Fruit fly (Drosophila melanogaster) whole organism, embryonic: ENCODE data around the gene CG10809.
A peak's percentile ranks its signal among the peaks of the same experiment; 100 is the strongest.

ENCODE experiments used
- Ada2b ChIP-seq: fragments of 200-800 bp; sonication (Bioruptor generic); IDR thresholded peaks from 2 replicates; pipeline ENCODE4 v1.3.6; 2022; ENCODE audit warnings: missing biosample characterization, missing genetic modification characterization
- Asciz ChIP-seq: fragments of 200-800 bp; sonication (Bioruptor generic); optimal IDR thresholded peaks from 2 replicates; lab custom pipeline; 2017; ENCODE audit warnings: missing biosample characterization, mild to moderate bottlenecking, missing genetic modification characterization, missing genetic modification reagents
- Awh ChIP-seq: fragments of 200-800 bp; sonication (Bioruptor generic); IDR thresholded peaks from 2 replicates; pipeline ENCODE4, ENCODE4 v1.3.6; 2022; ENCODE audit warnings: missing biosample characterization, missing genetic modification characterization
- CG10267 ChIP-seq: fragments of 200-800 bp; sonication (Bioruptor generic); optimal IDR thresholded peaks from 2 replicates; lab custom pipeline; 2018; ENCODE audit warnings: missing biosample characterization, mild to moderate bottlenecking, missing genetic modification characterization, moderate library complexity
- CG11398 ChIP-seq: fragments of 200-800 bp; sonication (Bioruptor generic); optimal IDR thresholded peaks from 2 replicates; lab custom pipeline; 2016; ENCODE audit warnings: missing biosample characterization, missing genetic modification characterization
- CG11504 ChIP-seq: fragments of 200-800 bp; sonication (Bioruptor generic); optimal IDR thresholded peaks from 3 replicates; lab custom pipeline; 2019; ENCODE audit warnings: missing biosample characterization, mild to moderate bottlenecking, missing genetic modification characterization, moderate library complexity
- CG12104 ChIP-seq: fragments of 200-800 bp; sonication (Bioruptor generic); optimal IDR thresholded peaks from 3 replicates; lab custom pipeline; 2016; ENCODE audit warnings: missing biosample characterization, missing genetic modification characterization
- CG13296 ChIP-seq: fragments of 200-800 bp; sonication (Bioruptor generic); optimal IDR thresholded peaks from 3 replicates; lab custom pipeline; 2018; ENCODE audit warnings: missing biosample characterization, mild to moderate bottlenecking, missing genetic modification characterization
- CG13775 ChIP-seq: fragments of 200-800 bp; sonication (Bioruptor generic); optimal IDR thresholded peaks from 3 replicates; lab custom pipeline; 2017; ENCODE audit warnings: missing biosample characterization, mild to moderate bottlenecking, missing genetic modification characterization
- CG14014 ChIP-seq: fragments of 200-800 bp; sonication (Bioruptor generic); IDR thresholded peaks from 2 replicates; pipeline ENCODE4 v1.3.6; 2022; ENCODE audit warnings: missing biosample characterization, missing genetic modification characterization
- CG15269 ChIP-seq: fragments of 200-800 bp; sonication (Bioruptor generic); optimal IDR thresholded peaks from 2 replicates; lab custom pipeline; 2018; ENCODE audit warnings: missing biosample characterization, mild to moderate bottlenecking, missing genetic modification characterization, moderate library complexity
- CG15514 ChIP-seq: fragments of 200-800 bp; sonication (Bioruptor generic); optimal IDR thresholded peaks from 3 replicates; lab custom pipeline; 2017; ENCODE audit warnings: missing biosample characterization, missing genetic modification characterization, mild to moderate bottlenecking, moderate library complexity, missing genetic modification reagents
- CG17361 ChIP-seq: fragments of 200-800 bp; sonication (Bioruptor generic); IDR thresholded peaks from 3 replicates; pipeline ENCODE4 v1.3.6; 2022; ENCODE audit warnings: missing biosample characterization, missing genetic modification characterization
- CG17568 ChIP-seq: fragments of 200-800 bp; sonication (Bioruptor generic); optimal IDR thresholded peaks from 2 replicates; lab custom pipeline; 2018; ENCODE audit warnings: missing biosample characterization, mild to moderate bottlenecking, missing genetic modification characterization, moderate library complexity
- CG3065 ChIP-seq: fragments of 200-800 bp; sonication (Bioruptor generic); optimal IDR thresholded peaks from 2 replicates; lab custom pipeline; 2016; ENCODE audit warnings: missing biosample characterization, missing genetic modification characterization
- CG32532 ChIP-seq: fragments of 200-800 bp; sonication (Bioruptor generic); IDR thresholded peaks from 2 replicates; pipeline ENCODE4 v1.3.6; 2022; ENCODE audit warnings: missing biosample characterization, missing genetic modification characterization
- CG4854 ChIP-seq: fragments of 200-800 bp; sonication (Bioruptor generic); optimal IDR thresholded peaks from 2 replicates; lab custom pipeline; 2016; ENCODE audit warnings: missing biosample characterization, missing genetic modification characterization, inconsistent platforms
- CG5180 ChIP-seq: fragments of 200-800 bp; sonication (Bioruptor generic); optimal IDR thresholded peaks from 3 replicates; lab custom pipeline; 2017; ENCODE audit warnings: missing biosample characterization, missing genetic modification characterization, mild to moderate bottlenecking, moderate library complexity, missing genetic modification reagents
- CG5953 ChIP-seq: fragments of 200-800 bp; sonication (Bioruptor generic); IDR thresholded peaks from 2 replicates; pipeline ENCODE4 v1.3.6; 2022; ENCODE audit warnings: missing biosample characterization, missing genetic modification characterization
- CG6254 ChIP-seq: fragments of 200-800 bp; sonication (Bioruptor generic); optimal IDR thresholded peaks from 3 replicates; lab custom pipeline; 2017; ENCODE audit warnings: mild to moderate bottlenecking, missing biosample characterization, missing genetic modification reagents, missing genetic modification characterization
- CG6765 ChIP-seq: fragments of 200-800 bp; sonication (Bioruptor generic); optimal IDR thresholded peaks from 3 replicates; lab custom pipeline; 2017; ENCODE audit warnings: missing biosample characterization, mild to moderate bottlenecking, missing genetic modification characterization
- Doc2 ChIP-seq: fragments of 200-800 bp; sonication (Bioruptor generic); IDR thresholded peaks from 2 replicates; pipeline ENCODE4 v1.3.6; 2022; ENCODE audit warnings: missing biosample characterization, missing genetic modification characterization
- E2f1 ChIP-seq: fragments of 200-800 bp; sonication (Bioruptor generic); IDR thresholded peaks from 2 replicates; pipeline ENCODE4 v1.3.6; 2022; ENCODE audit warnings: missing biosample characterization, missing genetic modification characterization
- Hey ChIP-seq: fragments of 200-800 bp; sonication (Bioruptor generic); optimal IDR thresholded peaks from 3 replicates; lab custom pipeline; 2018; ENCODE audit warnings: missing biosample characterization, mild to moderate bottlenecking, missing genetic modification characterization
- Hmr ChIP-seq: fragments of 200-800 bp; sonication (Bioruptor generic); optimal IDR thresholded peaks from 3 replicates; lab custom pipeline; 2017; ENCODE audit warnings: mild to moderate bottlenecking, missing biosample characterization, missing genetic modification reagents, missing genetic modification characterization
- Hsf ChIP-seq: fragments of 200-800 bp; sonication (Bioruptor generic); optimal IDR thresholded peaks from 3 replicates; lab custom pipeline; 2016; ENCODE audit warnings: missing biosample characterization, missing genetic modification characterization
- Kr ChIP-seq: fragments of 200-800 bp; sonication (Bioruptor generic); optimal IDR thresholded peaks from 2 replicates; lab custom pipeline; 2017; ENCODE audit warnings: missing biosample characterization, mild to moderate bottlenecking, missing genetic modification characterization
- Neu2 ChIP-seq: fragments of 200-800 bp; sonication (Bioruptor generic); optimal IDR thresholded peaks from 3 replicates; lab custom pipeline; 2016; ENCODE audit warnings: missing biosample characterization, missing genetic modification characterization, borderline replicate concordance
- Opbp ChIP-seq: fragments of 200-800 bp; sonication (Bioruptor generic); IDR thresholded peaks from 3 replicates; pipeline ENCODE4 v1.3.6; 2022; ENCODE audit warnings: missing biosample characterization, missing genetic modification characterization; ENCODE audit not compliant: partially characterized antibody
- PHDP ChIP-seq: fragments of 200-800 bp; sonication (Bioruptor generic); optimal IDR thresholded peaks from 3 replicates; lab custom pipeline; 2018; ENCODE audit warnings: missing biosample characterization, mild to moderate bottlenecking, missing genetic modification characterization, moderate library complexity
- Rx ChIP-seq: fragments of 200-800 bp; sonication (Bioruptor generic); IDR thresholded peaks from 2 replicates; pipeline ENCODE4 v1.3.6; 2022; ENCODE audit warnings: missing biosample characterization, missing genetic modification characterization
- Taf1 ChIP-seq: fragments of 200-800 bp; sonication (Bioruptor generic); IDR thresholded peaks from 2 replicates; pipeline ENCODE4 v1.3.6; 2022; ENCODE audit warnings: missing biosample characterization, missing genetic modification characterization
- Tbp ChIP-seq: fragments of >200 bp; optimal IDR thresholded peaks from 2 replicates; lab custom pipeline; 2018; ENCODE audit warnings: missing biosample characterization, missing genetic modification characterization
- cas ChIP-seq: fragments of 200-800 bp; sonication (Bioruptor generic); IDR thresholded peaks from 2 replicates; pipeline ENCODE4 v1.3.6; 2022; ENCODE audit warnings: missing biosample characterization, missing genetic modification characterization
- chm ChIP-seq: fragments of 200-800 bp; sonication (Bioruptor generic); IDR thresholded peaks from 2 replicates; pipeline ENCODE4 v1.3.6; 2022; ENCODE audit warnings: missing biosample characterization, missing genetic modification characterization
- crp ChIP-seq, 2 experiments: fragments of 200-800 bp; sonication (Bioruptor generic); optimal IDR thresholded peaks; 2 replicates in 1 of 2; 3 replicates in 1 of 2; lab custom pipeline; 2017; ENCODE audit warnings: missing biosample characterization in 2 of 2, missing genetic modification characterization in 2 of 2, mild to moderate bottlenecking in 1 of 2, moderate library complexity in 1 of 2
- dm ChIP-seq: fragments of 200-800 bp; sonication (Bioruptor generic); optimal IDR thresholded peaks from 3 replicates; lab custom pipeline; 2016; ENCODE audit warnings: missing biosample characterization, missing genetic modification characterization
- fd64A ChIP-seq: fragments of 200-800 bp; sonication (Bioruptor generic); optimal IDR thresholded peaks from 3 replicates; lab custom pipeline; 2018; ENCODE audit warnings: missing biosample characterization, mild to moderate bottlenecking, missing genetic modification characterization
- grau ChIP-seq: fragments of 200-800 bp; optimal IDR thresholded peaks from 3 replicates; lab custom pipeline; 2019; ENCODE audit warnings: missing biosample characterization, mild to moderate bottlenecking, missing genetic modification characterization, moderate library complexity
- hbn ChIP-seq: fragments of 200-800 bp; sonication (Bioruptor generic); IDR thresholded peaks from 2 replicates; pipeline ENCODE4 v1.3.6; 2022; ENCODE audit warnings: missing biosample characterization, missing genetic modification characterization; ENCODE audit not compliant: partially characterized antibody
- lov ChIP-seq, 2 experiments: fragments of 200-800 bp in 1 of 2; fragments of >200 bp in 1 of 2; sonication (Bioruptor generic) in 1 of 2; IDR thresholded peaks in 1 of 2; optimal IDR thresholded peaks in 1 of 2; 2 replicates in 1 of 2; 3 replicates in 1 of 2; pipeline versions ENCODE4 v1.3.6 to Lab custom; 2017 to 2022; ENCODE audit warnings: missing biosample characterization in 1 of 2, missing genetic modification characterization in 1 of 2
- pnt ChIP-seq: fragments of 200-800 bp; sonication (Bioruptor generic); optimal IDR thresholded peaks from 3 replicates; lab custom pipeline; 2016; ENCODE audit warnings: missing biosample characterization, missing genetic modification characterization
- sens-2 ChIP-seq: fragments of 200-800 bp; sonication (Bioruptor generic); IDR thresholded peaks from 2 replicates; pipeline ENCODE4 v1.3.6; 2022; ENCODE audit warnings: missing biosample characterization, missing genetic modification characterization
- sim ChIP-seq: fragments of 200-800 bp; sonication (Bioruptor generic); IDR thresholded peaks from 2 replicates; pipeline ENCODE4 v1.3.6; 2022; ENCODE audit warnings: missing biosample characterization, missing genetic modification characterization
- tgo ChIP-seq: fragments of 200-800 bp; sonication (Bioruptor generic); IDR thresholded peaks from 3 replicates; pipeline ENCODE4 v1.3.6; 2022; ENCODE audit warnings: missing biosample characterization, missing genetic modification characterization
- vnd ChIP-seq: fragments of 200-800 bp; sonication (Bioruptor generic); IDR thresholded peaks from 3 replicates; pipeline ENCODE4 v1.3.6; 2022; ENCODE audit warnings: missing biosample characterization, missing genetic modification characterization; ENCODE audit not compliant: partially characterized antibody
- z ChIP-seq: fragments of 200-800 bp; sonication (Bioruptor generic); IDR thresholded peaks from 3 replicates; pipeline ENCODE4 v1.3.6; 2022; ENCODE audit warnings: missing biosample characterization, missing genetic modification characterization
- zfh2 ChIP-seq: fragments of 200-800 bp; sonication (Bioruptor generic); optimal IDR thresholded peaks from 2 replicates; lab custom pipeline; 2016; ENCODE audit warnings: missing biosample characterization, missing genetic modification characterization

Gene CG10809

DNA sequence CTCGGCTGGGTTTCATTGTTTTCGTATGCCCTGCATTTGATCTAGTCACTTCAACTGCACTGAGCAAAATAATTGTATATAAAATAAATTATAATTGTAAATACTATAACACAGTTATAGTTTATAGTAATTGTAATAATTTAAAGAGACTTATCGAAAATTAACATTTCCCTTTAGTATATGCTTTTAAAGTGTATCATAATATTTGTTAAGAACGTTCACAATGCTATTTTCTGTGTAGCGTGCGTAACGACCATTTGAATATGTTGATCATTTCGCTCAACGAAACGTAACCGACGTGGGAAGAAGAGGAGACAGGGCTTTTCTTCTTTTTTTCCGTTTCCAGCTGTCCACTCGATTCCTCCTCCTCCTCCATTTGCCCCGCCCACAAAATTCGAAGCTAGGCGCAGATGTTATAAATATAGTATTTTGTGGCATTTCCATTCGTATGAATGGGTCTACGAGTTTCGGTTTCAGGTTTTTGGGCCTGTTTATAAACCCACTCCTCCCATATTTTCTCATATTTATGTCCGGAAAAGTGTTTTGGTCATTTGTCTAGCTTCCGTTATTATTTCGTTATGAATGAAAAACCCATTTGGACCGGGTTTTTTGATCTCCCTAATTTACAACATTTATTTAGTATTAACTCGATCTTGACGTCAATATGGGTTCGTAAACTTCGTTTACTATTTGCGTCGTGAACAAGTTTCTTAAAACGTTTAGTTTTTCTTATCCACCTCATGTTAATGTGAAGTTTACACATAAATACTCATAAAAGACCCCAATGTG is 3.1 kb downstream of the CG10809 start (continued):
- TF ChIP-seq lov (optimal IDR thresholded peaks at IDR 0.05; lab: Kevin White, UChicago) = no peak
- peak; percentile 77; the same call in 1 of the 3 replicates for TF ChIP-seq lov (GFP tag; IDR thresholded peaks at IDR 0.05; lab: Robert Waterston, UW)
- TF ChIP-seq CG32532 (GFP tag; lab: Robert Waterston, UW) = peak; percentile 72
- no peak for TF ChIP-seq pnt
- TF ChIP-seq tgo = peak; percentile 83
- no peak for TF ChIP-seq Opbp (GFP tag; lab: Robert Waterston, UW)
- no peak for TF ChIP-seq hbn (GFP tag; lab: Robert Waterston, UW)
- TF ChIP-seq CG13296 (GFP tag; lab: Kevin White, UChicago) = peak; percentile 45
- TF ChIP-seq PHDP = peak; percentile 87
- no peak for TF ChIP-seq Hsf (GFP tag; lab: Kevin White, UChicago)
- no peak for TF ChIP-seq crp (GFP tag; optimal IDR thresholded peaks at IDR 0.05; lab: Kevin White, UChicago)
- TF ChIP-seq Ada2b = peak; percentile 69
- TF ChIP-seq CG5180 (GFP tag; lab: Kevin White, UChicago) = no peak
- peak; percentile 91 for TF ChIP-seq E2f1 (GFP tag; lab: Robert Waterston, UW)
- TF ChIP-seq sens-2 (GFP tag; lab: Robert Waterston, UW) = peak; percentile 69; the same call in 1 of the 2 replicates
- peak; percentile 80 for TF ChIP-seq CG15269 (tag; lab: Kevin White, UChicago)
- peak; percentile 30 for TF ChIP-seq fd64A (GFP tag; lab: Kevin White, UChicago)
- no peak for TF ChIP-seq Tbp
- TF ChIP-seq chm (GFP tag; lab: Robert Waterston, UW) = peak; percentile 75
- peak; percentile 88 for TF ChIP-seq Awh (GFP tag; lab: Robert Waterston, UW)
- TF ChIP-seq CG11504 (tag; lab: Kevin White, UChicago) = peak; percentile 86
- TF ChIP-seq CG3065 = peak; percentile 73
- peak; percentile 83 for TF ChIP-seq Asciz (GFP tag; lab: Kevin White, UChicago)
- peak; percentile 74 for TF ChIP-seq CG13775 (GFP tag; lab: Kevin White, UChicago)
- peak; percentile 63; the same call in 1 of the 2 replicates for TF ChIP-seq CG14014 (GFP tag; lab: Robert Waterston, UW)
- TF ChIP-seq CG6765 (GFP tag; lab: Kevin White, UChicago) = no peak
- TF ChIP-seq CG17568 (GFP tag; lab: Kevin White, UChicago) = peak; percentile 57
- no peak for TF ChIP-seq vnd
- TF ChIP-seq Hey (tag; lab: Kevin White, UChicago) = no peak
- no peak for TF ChIP-seq CG4854
- no peak for TF ChIP-seq Neu2
- peak; percentile 34 for TF ChIP-seq CG15514 (GFP tag; lab: Kevin White, UChicago)
- peak; percentile 84 for TF ChIP-seq CG10267
- TF ChIP-seq CG11398 (GFP tag; lab: Kevin White, UChicago) = no peak
- peak; percentile 54; the same call in 1 of the 2 replicates for TF ChIP-seq cas (GFP tag; lab: Robert Waterston, UW)
- no peak for TF ChIP-seq zfh2 (GFP tag; lab: Kevin White, UChicago)
- 0 out of 2 replicates have a peak, but pooled peaks have one; percentile 35 for TF ChIP-seq CG5953 (GFP tag; lab: Robert Waterston, UW)
- TF ChIP-seq Taf1 (GFP tag; lab: Robert Waterston, UW) = peak; percentile 53; the same call in 1 of the 2 replicates
- no peak for TF ChIP-seq z (GFP tag; lab: Robert Waterston, UW)
- TF ChIP-seq grau (tag; lab: Kevin White, UChicago) = peak; percentile 86
- peak; percentile 54 for TF ChIP-seq Hmr
- peak; percentile 16 for TF ChIP-seq CG12104 (GFP tag; lab: Kevin White, UChicago)
- peak; percentile 73 for TF ChIP-seq CG17361
- peak; percentile 59 for TF ChIP-seq Rx
- TF ChIP-seq CG6254 (GFP tag; lab: Kevin White, UChicago) = peak; percentile 87
- TF ChIP-seq Doc2 (GFP tag; lab: Robert Waterston, UW) = no peak
- peak; percentile 2 for TF ChIP-seq Kr (GFP tag; lab: Kevin White, UChicago)
- peak; percentile 89 for TF ChIP-seq sim (GFP tag; lab: Robert Waterston, UW)
- no peak for TF ChIP-seq dm (GFP tag; lab: Kevin White, UChicago)
